Worm (Caenorhabditis elegans): ENCODE data around the gene ZK418.11.
A peak's percentile ranks its signal among the peaks of the same experiment; 100 is the strongest.

ZK418.11 gene

DNA sequence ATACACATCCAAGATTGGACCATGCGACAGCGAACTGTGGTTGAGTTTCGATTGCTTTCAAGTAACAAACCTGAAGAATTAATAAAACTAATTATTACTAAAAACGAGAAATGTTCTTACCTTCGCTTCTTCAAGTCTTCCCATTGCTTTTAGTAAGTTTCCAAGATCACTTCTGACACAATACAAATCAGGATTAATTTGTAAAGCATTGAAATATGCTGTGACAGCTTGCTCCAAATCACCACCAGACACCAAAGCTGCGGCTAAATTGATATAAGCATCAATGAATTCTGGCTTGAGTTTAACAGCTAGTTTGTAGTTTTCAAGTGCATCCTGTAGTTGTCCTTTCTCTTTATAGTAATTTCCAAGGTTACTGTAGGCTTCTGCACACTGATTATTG, 50.1 kb downstream of the ZK418.11 start:
- TF ChIP-seq aha-1 (tag) (peak; percentile 91), set-16 (GFP tag; IDR thresholded peaks at IDR 0.05) (no peak), egl-43 (GFP tag; IDR thresholded peaks at IDR 0.05) (no peak), unc-62 (GFP tag; optimal IDR thresholded peaks at IDR 0.05 in 1 of 2) (peak in 1 of 2 experiments; percentile 54), unc-62 (tag; optimal IDR thresholded peaks at IDR 0.05) (no peak), vab-7 (GFP tag; IDR thresholded peaks at IDR 0.05) (no peak), lin-29 (GFP tag; IDR thresholded peaks at IDR 0.05) (no peak), nhr-111 (GFP tag; optimal IDR thresholded peaks at IDR 0.05) (no peak), dmd-6 (GFP tag; IDR thresholded peaks at IDR 0.05) (no peak), ZK546.5 (tag; optimal IDR thresholded peaks at IDR 0.05) (no peak), nhr-6 (tag; optimal IDR thresholded peaks at IDR 0.05) (no peak)

Measured in whole organism, L4 larva.